Worm (Caenorhabditis elegans) whole organism, midembryonic: ENCODE results near the gene Y22D7AL.15.

Source experiments
- T22C8.4 ChIP-seq: fragments of 200-800 bp; sonication (Bioruptor generic); IDR thresholded peaks from 2 replicates; pipeline ENCODE4 v1.3.6; 2022; ENCODE audit warnings: missing genetic modification characterization, missing compliant biosample characterization
- cog-1 ChIP-seq: sonication (generic microtip); optimal IDR thresholded peaks from 2 replicates; lab custom pipeline; 2016; ENCODE audit warnings: missing genetic modification characterization, missing compliant biosample characterization
- flt-1 ChIP-seq: fragments of 200-800 bp; sonication (Bioruptor generic); IDR thresholded peaks from 2 replicates; pipeline ENCODE4 v1.3.6; 2022; ENCODE audit warnings: missing genetic modification characterization, missing compliant biosample characterization
- klf-2 ChIP-seq: fragments of 200-800 bp; sonication (Bioruptor generic); conservative IDR thresholded peaks from 2 replicates; pipeline ENCODE4 v1.3.6; 2022; ENCODE audit warnings: missing genetic modification reagents, missing genetic modification characterization, missing compliant biosample characterization
- med-1 ChIP-seq: sonication (generic microtip); optimal IDR thresholded peaks from 2 replicates; lab custom pipeline; 2017; ENCODE audit warnings: missing genetic modification characterization, mild to moderate bottlenecking, missing compliant biosample characterization, antibody characterized with exemption, missing genetic modification reagents; ENCODE audit not compliant: insufficient read depth
- ref-1 ChIP-seq: fragments of 200-800 bp; sonication (Bioruptor generic); conservative IDR thresholded peaks from 2 replicates; pipeline ENCODE4 v1.3.6; 2022; ENCODE audit warnings: missing genetic modification reagents, missing genetic modification characterization, missing compliant biosample characterization
- tab-1 ChIP-seq: fragments of 200-800 bp; sonication (Bioruptor generic); IDR thresholded peaks from 2 replicates; pipeline ENCODE4 v1.3.6; 2022; ENCODE audit warnings: missing genetic modification characterization, missing compliant biosample characterization
- ztf-23 ChIP-seq: fragments of 200-800 bp; sonication (Bioruptor generic); IDR thresholded peaks from 2 replicates; pipeline ENCODE4 v1.3.6; 2022; ENCODE audit warnings: missing genetic modification reagents, missing genetic modification characterization, missing compliant biosample characterization
- ztf-29 ChIP-seq: fragments of 200-800 bp; sonication (Bioruptor generic); IDR thresholded peaks from 2 replicates; pipeline ENCODE4 v1.3.6; 2022; ENCODE audit warnings: missing genetic modification reagents, missing genetic modification characterization, missing compliant biosample characterization

The Y22D7AL.15 gene

DNA sequence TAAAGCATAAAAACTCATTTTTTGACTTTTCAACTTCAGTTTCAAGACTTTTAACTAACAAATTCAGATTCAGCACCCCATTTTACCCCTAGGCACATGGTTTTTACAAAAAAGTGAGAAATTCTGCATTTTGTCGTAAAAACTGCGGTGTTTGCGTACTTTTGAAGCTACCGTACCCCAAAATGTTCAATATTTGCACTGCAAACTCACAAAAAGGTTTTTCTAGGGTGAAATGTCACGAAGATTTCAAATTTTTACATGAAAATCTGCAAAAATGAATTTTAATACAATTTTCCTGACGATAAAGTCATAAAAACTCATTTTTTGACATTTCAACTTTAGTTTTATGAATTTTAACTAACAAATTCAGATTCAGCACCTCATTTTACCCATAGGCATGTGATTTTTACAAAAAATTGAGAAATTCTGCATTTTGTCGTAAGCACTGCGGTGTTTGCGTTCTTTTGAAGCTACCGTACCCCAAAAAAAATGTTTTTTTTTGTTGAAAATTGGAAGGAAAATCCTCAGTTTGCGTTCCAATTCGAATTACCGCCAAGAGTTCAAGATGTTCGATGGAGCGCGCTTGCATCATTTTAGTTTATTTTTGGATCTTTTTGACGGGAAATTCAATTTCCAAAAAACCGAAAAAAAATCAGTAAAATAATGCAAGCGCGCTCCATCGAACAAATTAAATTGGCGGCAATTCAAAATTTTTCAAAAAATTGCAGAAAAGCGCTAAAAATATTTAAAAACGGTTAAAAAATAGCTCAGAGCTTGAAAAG lies 43.2 kb downstream of the Y22D7AL.15 start:
- TF ChIP-seq flt-1 (GFP tag; lab: Robert Waterston, UW) (no peak), med-1 (GFP tag; lab: Kevin White, UChicago) (no peak), ztf-23 (no peak), tab-1 (no peak), cog-1 (tag; lab: Kevin White, UChicago) (no peak), T22C8.4 (GFP tag; lab: Robert Waterston, UW) (no peak), ztf-29 (GFP tag; lab: Robert Waterston, UW) (no peak), klf-2 (GFP tag; lab: Robert Waterston, UW) (no peak), ref-1 (GFP tag; lab: Robert Waterston, UW) (no peak)

- no peak for TF ChIP-seq ztf-29 (GFP tag; lab: Robert Waterston, UW)
- no peak for TF ChIP-seq cog-1 (tag; lab: Kevin White, UChicago)
- TF ChIP-seq tab-1, result no peak
- no peak for TF ChIP-seq klf-2 (GFP tag; lab: Robert Waterston, UW)
- no peak for TF ChIP-seq med-1 (GFP tag; lab: Kevin White, UChicago)
- TF ChIP-seq ref-1 (GFP tag; lab: Robert Waterston, UW), result no peak
- TF ChIP-seq ztf-23, result no peak
- no peak for TF ChIP-seq T22C8.4 (GFP tag; lab: Robert Waterston, UW)
- no peak for TF ChIP-seq flt-1 (GFP tag; lab: Robert Waterston, UW)
Measured at ce11 chrIII:1614412-1614811, 45.3 kb downstream of the Y22D7AL.15 start.

DNA sequence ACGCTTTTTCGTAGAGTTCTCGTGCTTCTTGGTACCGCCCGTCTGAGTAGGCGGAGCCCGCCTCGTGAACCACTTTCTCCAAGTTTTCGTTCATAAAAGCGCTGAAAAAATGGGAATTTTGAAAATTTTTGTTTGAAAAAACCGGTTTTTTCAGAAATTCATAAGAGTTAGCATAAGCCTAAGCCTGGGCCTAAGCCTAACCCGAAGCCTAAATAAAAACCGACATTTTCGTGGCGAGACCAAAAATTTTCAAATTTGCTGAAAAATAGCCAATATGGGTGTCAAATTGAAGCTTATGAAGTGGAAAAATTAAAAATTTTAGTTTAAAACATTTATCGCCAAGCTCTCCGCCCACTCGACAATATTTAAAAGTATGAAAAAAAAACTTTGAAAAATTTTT lies 45.7 kb downstream of the Y22D7AL.15 start, which contains the start of gene Y22D7AL.9:
Y22D7AL.9 (minus strand) TSS at position 101 of the 400 bp plus-strand sequence.
- TF ChIP-seq ztf-29 (GFP tag; lab: Robert Waterston, UW) (no peak), med-1 (GFP tag; lab: Kevin White, UChicago) (no peak), ref-1 (GFP tag; lab: Robert Waterston, UW) (no peak)

DNA sequence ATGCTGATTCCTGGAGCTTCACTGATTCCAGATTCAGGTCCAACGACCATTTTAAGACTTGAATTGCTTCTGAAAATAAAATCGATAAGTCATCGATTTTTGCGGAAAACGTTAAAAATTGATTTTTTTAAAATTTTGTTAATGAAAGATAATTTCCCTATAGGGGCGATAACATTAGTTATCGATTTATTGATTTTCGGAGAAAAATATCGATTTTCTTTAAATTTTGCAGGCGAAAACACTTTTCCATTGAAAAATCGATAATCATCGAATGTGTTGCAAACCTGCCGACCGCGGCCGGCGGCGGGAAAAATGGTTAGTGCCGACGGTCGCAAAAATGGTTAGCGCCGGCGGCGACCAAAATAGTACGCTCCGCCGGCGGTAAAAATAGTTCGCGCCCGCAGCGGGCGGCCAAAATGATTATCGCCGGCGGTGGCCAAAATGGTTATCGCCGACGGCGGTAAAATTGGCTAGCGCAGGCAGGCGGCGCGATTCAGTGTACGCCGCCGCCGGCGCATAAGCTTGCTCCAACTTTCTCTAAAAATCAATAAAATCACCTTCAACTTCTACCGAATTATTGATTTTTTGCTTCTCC lies 46.6 kb downstream of the Y22D7AL.15 start:
- TF ChIP-seq flt-1 (GFP tag; lab: Robert Waterston, UW), result no peak
- TF ChIP-seq ztf-29 (GFP tag; lab: Robert Waterston, UW), result no peak
- TF ChIP-seq tab-1, result no peak
- TF ChIP-seq T22C8.4 (GFP tag; lab: Robert Waterston, UW), result peak; percentile 63; the same call in 1 of the 2 replicates
- no peak for TF ChIP-seq cog-1 (tag; lab: Kevin White, UChicago)
- no peak for TF ChIP-seq ref-1 (GFP tag; lab: Robert Waterston, UW)
- no peak for TF ChIP-seq med-1 (GFP tag; lab: Kevin White, UChicago)
- no peak for TF ChIP-seq klf-2 (GFP tag; lab: Robert Waterston, UW)

DNA sequence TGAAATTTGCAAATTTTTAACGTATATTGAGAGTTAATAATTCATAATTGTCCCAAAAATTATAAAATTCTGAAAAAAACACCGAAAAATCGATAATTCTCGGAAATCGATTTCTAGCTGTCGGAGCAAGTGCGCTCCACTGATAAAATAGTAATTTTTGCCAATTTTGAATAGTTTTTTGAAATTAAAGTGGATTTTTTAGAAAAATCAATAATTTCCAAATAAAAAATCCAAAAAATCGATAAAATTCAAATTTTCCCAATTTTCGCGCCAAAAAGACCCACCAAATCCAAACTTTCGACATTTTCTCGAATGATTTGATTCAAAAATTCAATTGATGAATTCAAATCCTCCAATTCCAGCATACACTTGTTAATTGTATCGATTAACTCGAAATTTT lies 48.7 kb downstream of the Y22D7AL.15 start:
- TF ChIP-seq flt-1 (GFP tag; lab: Robert Waterston, UW) (no peak), T22C8.4 (GFP tag; lab: Robert Waterston, UW) (peak; percentile 59), cog-1 (tag; lab: Kevin White, UChicago) (no peak)
